Fruit fly (Drosophila melanogaster): ENCODE measurements around the gene CG3857.

Gene CG3857

DNA sequence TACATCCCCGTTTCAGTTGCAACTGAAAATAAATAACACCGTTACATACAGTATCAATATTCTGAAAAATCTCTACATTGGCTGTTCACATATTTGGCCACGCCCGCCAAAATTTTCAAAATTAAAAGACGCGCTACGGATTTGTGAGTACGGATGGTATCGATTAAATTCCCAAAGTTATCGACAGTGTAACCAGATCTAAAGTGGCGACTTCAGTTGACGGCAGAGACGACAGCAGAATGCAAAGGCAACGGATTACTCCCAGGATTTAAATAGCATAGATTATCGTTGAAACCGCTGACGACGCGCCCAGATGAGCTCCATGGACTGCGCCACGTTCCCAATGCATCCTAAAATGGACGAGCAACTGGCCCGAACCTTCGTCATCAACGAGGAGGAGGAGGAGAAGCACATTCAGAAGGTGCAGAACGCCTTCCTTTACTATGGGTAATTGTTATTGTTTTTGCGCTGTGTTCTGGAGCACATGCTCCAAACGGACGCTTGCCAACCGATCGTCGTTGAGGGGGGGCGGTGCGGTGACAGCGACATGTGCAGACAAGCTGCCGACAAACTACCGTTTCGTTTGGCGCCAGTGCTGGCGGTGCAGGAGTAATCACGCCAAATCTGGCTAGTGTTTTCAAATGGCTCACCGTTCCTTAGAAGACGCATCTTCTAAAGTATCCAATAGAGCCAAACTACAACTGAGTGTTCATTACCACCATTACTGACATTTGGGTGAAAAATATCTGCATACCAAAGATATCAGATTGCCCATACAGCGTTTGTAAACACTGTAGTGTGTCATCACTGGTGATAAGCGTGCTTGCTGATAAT is 12.2 kb downstream of the CG3857 start, which contains the start of gene CG11596 (continued):
- 0 out of 2 replicates have a peak, but pooled peaks have one; percentile 24 for TF ChIP-seq chm (GFP tag; IDR thresholded peaks at IDR 0.05)
- no peak for TF ChIP-seq fd102C (GFP tag; optimal IDR thresholded peaks at IDR 0.05)
- TF ChIP-seq toy (GFP tag; IDR thresholded peaks at IDR 0.05), result no peak
- no peak for TF ChIP-seq kay (GFP tag; optimal IDR thresholded peaks at IDR 0.05)
- TF ChIP-seq jumu (GFP tag; optimal IDR thresholded peaks at IDR 0.05), result no peak
- peak; percentile 50 for TF ChIP-seq Sin3A (optimal IDR thresholded peaks at IDR 0.05)
- 0 out of 3 replicates have a peak, but pooled peaks have one; percentile 47 for TF ChIP-seq so (GFP tag; IDR thresholded peaks at IDR 0.05)
- no peak for TF ChIP-seq CG9437 (GFP tag; optimal IDR thresholded peaks at IDR 0.05)
- TF ChIP-seq CG15479 (GFP tag; optimal IDR thresholded peaks at IDR 0.05), result no peak
- no peak for TF ChIP-seq CG4328 (GFP tag; optimal IDR thresholded peaks at IDR 0.05)
- peak; percentile 84 for TF ChIP-seq p53 (GFP tag; optimal IDR thresholded peaks at IDR 0.05)
- TF ChIP-seq Six4 (GFP tag; optimal IDR thresholded peaks at IDR 0.05), result no peak
- TF ChIP-seq MESR4 (GFP tag; optimal IDR thresholded peaks at IDR 0.05), result peak; percentile 50
- TF ChIP-seq CG10565 (GFP tag; optimal IDR thresholded peaks at IDR 0.05), result no peak
- no peak for TF ChIP-seq CG1792 (GFP tag; optimal IDR thresholded peaks at IDR 0.05)
- no peak; the same call in 1 of the 2 replicates for TF ChIP-seq bbx (GFP tag; IDR thresholded peaks at IDR 0.05; ENCODE audit: partially characterized antibody)
- no peak for TF ChIP-seq D19A (tag; optimal IDR thresholded peaks at IDR 0.05)
- TF ChIP-seq CG9215 (GFP tag; IDR thresholded peaks at IDR 0.05), result peak; percentile 28; the same call in 1 of the 2 replicates
- no peak for TF ChIP-seq CG3995 (GFP tag; optimal IDR thresholded peaks at IDR 0.05)
- TF ChIP-seq shn (GFP tag; optimal IDR thresholded peaks at IDR 0.05), result peak; percentile 33
- TF ChIP-seq Sox100B (GFP tag; optimal IDR thresholded peaks at IDR 0.05), result no peak
- no peak for TF ChIP-seq CG11456 (GFP tag; IDR thresholded peaks at IDR 0.05)
- TF ChIP-seq CG15073 (GFP tag; optimal IDR thresholded peaks at IDR 0.05), result no peak
- no peak for TF ChIP-seq CG30431 (GFP tag; optimal IDR thresholded peaks at IDR 0.05)
- TF ChIP-seq CG18262 (tag; optimal IDR thresholded peaks at IDR 0.05), result no peak
- peak; percentile 9 for TF ChIP-seq Fer3 (tag; optimal IDR thresholded peaks at IDR 0.05)
- peak; percentile 23 for TF ChIP-seq CG12659 (GFP tag; optimal IDR thresholded peaks at IDR 0.05)
- 0 out of 2 replicates have a peak, but pooled peaks have one; percentile 21 for TF ChIP-seq Scr (GFP tag; IDR thresholded peaks at IDR 0.05; ENCODE audit: partially characterized antibody)
- peak; percentile 30 for TF ChIP-seq stwl (tag; optimal IDR thresholded peaks at IDR 0.05)
- 0 out of 4 replicates have a peak, but pooled peaks have one; percentile 15 for TF ChIP-seq Dll (GFP tag; IDR thresholded peaks at IDR 0.05; ENCODE audit: partially characterized antibody)
- no peak for TF ChIP-seq CG8359 (GFP tag; optimal IDR thresholded peaks at IDR 0.05; ENCODE audit: borderline replicate concordance)
- TF ChIP-seq vvl (GFP tag; IDR thresholded peaks at IDR 0.05), result peak; percentile 22; the same call in 1 of the 2 replicates
- peak; percentile 46 for TF ChIP-seq trem (tag; optimal IDR thresholded peaks at IDR 0.05)
- TF ChIP-seq Ada2b (GFP tag; IDR thresholded peaks at IDR 0.05), result no peak
- TF ChIP-seq dmrt11E (tag; optimal IDR thresholded peaks at IDR 0.05), result no peak
- TF ChIP-seq CG2889 (GFP tag; IDR thresholded peaks at IDR 0.05), result no peak
- no peak for TF ChIP-seq Dip3 (GFP tag; optimal IDR thresholded peaks at IDR 0.05)
- TF ChIP-seq NFAT (GFP tag; IDR thresholded peaks at IDR 0.05), result no peak
- TF ChIP-seq CG13296 (GFP tag; optimal IDR thresholded peaks at IDR 0.05), result no peak
- no peak for TF ChIP-seq CG16815 (GFP tag; optimal IDR thresholded peaks at IDR 0.05)
- TF ChIP-seq rib (GFP tag; IDR thresholded peaks at IDR 0.05), result no peak
- no peak for TF ChIP-seq CG3838 (GFP tag; optimal IDR thresholded peaks at IDR 0.05)
- TF ChIP-seq CG17802 (tag; optimal IDR thresholded peaks at IDR 0.05), result no peak
- TF ChIP-seq CG43689 (GFP tag; IDR thresholded peaks at IDR 0.05), result no peak
- TF ChIP-seq cato (GFP tag; optimal IDR thresholded peaks at IDR 0.05; ENCODE audit: borderline replicate concordance), result no peak
- TF ChIP-seq CG30403 (GFP tag; optimal IDR thresholded peaks at IDR 0.05), result peak; percentile 13
- no peak for TF ChIP-seq CG3726 (GFP tag; IDR thresholded peaks at IDR 0.05)
- TF ChIP-seq hb (GFP tag; IDR thresholded peaks at IDR 0.05; ENCODE audit: partially characterized antibody), result no peak
- TF ChIP-seq knrl (GFP tag; IDR thresholded peaks at IDR 0.05; ENCODE audit: partially characterized antibody), result no peak

Measured in whole organism, embryonic.